Worm (Caenorhabditis elegans) whole organism, early embryonic: ENCODE measurements around the gene srx-125.

Experiments used
- B0310.2 ChIP-seq: sonication (generic microtip); optimal IDR thresholded peaks from 2 replicates; lab custom pipeline; 2016; ENCODE audit warnings: mild to moderate bottlenecking, missing genetic modification characterization, missing compliant biosample characterization
- F13C5.2 ChIP-seq: sonication (generic microtip); optimal IDR thresholded peaks from 2 replicates; lab custom pipeline; 2017; ENCODE audit warnings: mild to moderate bottlenecking, missing genetic modification characterization, inconsistent platforms, missing compliant biosample characterization
- aly-1 ChIP-seq: sonication (generic microtip); optimal IDR thresholded peaks from 2 replicates; lab custom pipeline; 2016; ENCODE audit warnings: missing genetic modification characterization, missing compliant biosample characterization
- ama-1 ChIP-seq: fragments of 150-350 bp; optimal IDR thresholded peaks from 2 replicates; lab custom pipeline; 2014
- ceh-13 ChIP-seq: fragments of 200-800 bp; sonication (Bioruptor generic); optimal IDR thresholded peaks from 2 replicates; lab custom pipeline; 2018; ENCODE audit warnings: mild to moderate bottlenecking, missing genetic modification characterization, missing compliant biosample characterization
- ceh-36 ChIP-seq: sonication (generic microtip); optimal IDR thresholded peaks from 2 replicates; lab custom pipeline; 2016; ENCODE audit warnings: missing genetic modification characterization, inconsistent platforms, missing compliant biosample characterization
- ets-7 ChIP-seq: sonication (generic microtip); optimal IDR thresholded peaks from 2 replicates; lab custom pipeline; 2016; ENCODE audit warnings: missing genotype, missing genetic modification characterization, missing compliant biosample characterization
- flt-1 ChIP-seq: fragments of 200-800 bp; sonication (Bioruptor generic); IDR thresholded peaks from 2 replicates; pipeline ENCODE4 v1.3.6; 2022; ENCODE audit warnings: missing genetic modification characterization, missing compliant biosample characterization
- hmbx-1 ChIP-seq: sonication (generic microtip); optimal IDR thresholded peaks from 2 replicates; lab custom pipeline; 2016; ENCODE audit warnings: mild to moderate bottlenecking, missing genetic modification characterization, missing compliant biosample characterization
- hmg-4 ChIP-seq: fragments of 200-800 bp; sonication (Bioruptor generic); optimal IDR thresholded peaks from 2 replicates; lab custom pipeline; 2018; ENCODE audit warnings: mild to moderate bottlenecking, missing genetic modification characterization, missing compliant biosample characterization
- hnd-1 ChIP-seq: sonication (generic microtip); optimal IDR thresholded peaks from 2 replicates; lab custom pipeline; 2016; ENCODE audit warnings: missing genetic modification characterization, missing compliant biosample characterization
- pes-1 ChIP-seq: fragments of 200-800 bp; sonication (Bioruptor generic); IDR thresholded peaks from 2 replicates; pipeline ENCODE4 v1.3.6; 2022; ENCODE audit warnings: missing genetic modification reagents, missing genetic modification characterization, missing compliant biosample characterization
- scrt-1 ChIP-seq: fragments of 200-800 bp; sonication (Bioruptor generic); IDR thresholded peaks from 2 replicates; pipeline ENCODE4 v1.3.6; 2022; ENCODE audit warnings: missing genetic modification characterization, missing compliant biosample characterization
- sea-1 ChIP-seq: fragments of 200-800 bp; sonication (Bioruptor generic); conservative IDR thresholded peaks from 2 replicates; pipeline ENCODE4 v1.3.6; 2022; ENCODE audit warnings: missing genetic modification characterization, missing compliant biosample characterization
- tbx-11 ChIP-seq: fragments of 200-800 bp; sonication (Bioruptor generic); IDR thresholded peaks from 2 replicates; pipeline ENCODE4 v1.3.6; 2022; ENCODE audit warnings: missing genetic modification characterization, missing compliant biosample characterization
- tbx-37 ChIP-seq: fragments of 200-800 bp; sonication (Bioruptor generic); conservative IDR thresholded peaks from 2 replicates; pipeline ENCODE4 v1.3.6; 2022; ENCODE audit warnings: missing genetic modification reagents, missing genetic modification characterization, missing compliant biosample characterization
- tra-4 ChIP-seq: sonication (generic microtip); optimal IDR thresholded peaks from 2 replicates; lab custom pipeline; 2017; ENCODE audit warnings: missing genetic modification characterization, missing compliant biosample characterization

srx-125 gene

DNA sequence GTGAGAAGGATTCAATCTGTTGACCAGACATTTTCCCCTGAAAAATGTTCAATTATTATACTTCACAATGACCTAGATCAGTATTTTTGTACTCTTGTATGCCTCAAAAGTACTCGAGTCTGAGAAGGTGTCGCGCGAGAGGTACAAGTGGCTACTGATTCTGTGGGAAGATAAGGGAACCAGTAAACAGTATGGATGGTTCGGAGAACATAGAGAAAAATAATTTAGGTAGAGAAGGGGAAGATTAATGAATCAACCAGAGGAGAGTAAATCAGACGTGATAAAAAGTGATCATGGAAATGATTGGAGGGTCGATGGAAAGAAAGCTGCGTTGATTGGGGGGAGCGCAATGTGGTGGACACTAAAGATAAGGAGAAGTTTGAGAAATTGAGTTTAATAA is 22.3 kb downstream of the srx-125 start:
- TF ChIP-seq ceh-13 (GFP tag; lab: Kevin White, UChicago) (no peak), hnd-1 (no peak), ceh-36 (tag; lab: Kevin White, UChicago) (no peak), ama-1 (lab: Kevin White, UChicago) (no peak), pes-1 (GFP tag; lab: Robert Waterston, UW) (no peak), F13C5.2 (tag; lab: Kevin White, UChicago) (no peak), tbx-37 (GFP tag; lab: Robert Waterston, UW) (no peak), sea-1 (GFP tag; lab: Robert Waterston, UW) (no peak), flt-1 (GFP tag; lab: Robert Waterston, UW) (no peak), ets-7 (tag; lab: Kevin White, UChicago) (no peak), hmg-4 (GFP tag; lab: Kevin White, UChicago) (no peak), tra-4 (tag; lab: Kevin White, UChicago) (no peak), B0310.2 (tag; lab: Kevin White, UChicago) (no peak), aly-1 (tag; lab: Kevin White, UChicago) (no peak), hmbx-1 (tag; lab: Kevin White, UChicago) (no peak), scrt-1 (GFP tag; lab: Robert Waterston, UW) (no peak), tbx-11 (GFP tag; lab: Robert Waterston, UW) (no peak)

- TF ChIP-seq hnd-1 = no peak
- no peak for TF ChIP-seq hmg-4 (GFP tag; lab: Kevin White, UChicago)
- no peak for TF ChIP-seq F13C5.2 (tag; lab: Kevin White, UChicago)
- no peak for TF ChIP-seq ceh-13 (GFP tag; lab: Kevin White, UChicago)
- TF ChIP-seq ceh-36 (tag; lab: Kevin White, UChicago) = no peak
- no peak for TF ChIP-seq B0310.2 (tag; lab: Kevin White, UChicago)
- no peak for TF ChIP-seq tbx-37 (GFP tag; lab: Robert Waterston, UW)
These were observed 23.8 kb downstream of the srx-125 start for ce11 chrV:13390936-13391335.

DNA sequence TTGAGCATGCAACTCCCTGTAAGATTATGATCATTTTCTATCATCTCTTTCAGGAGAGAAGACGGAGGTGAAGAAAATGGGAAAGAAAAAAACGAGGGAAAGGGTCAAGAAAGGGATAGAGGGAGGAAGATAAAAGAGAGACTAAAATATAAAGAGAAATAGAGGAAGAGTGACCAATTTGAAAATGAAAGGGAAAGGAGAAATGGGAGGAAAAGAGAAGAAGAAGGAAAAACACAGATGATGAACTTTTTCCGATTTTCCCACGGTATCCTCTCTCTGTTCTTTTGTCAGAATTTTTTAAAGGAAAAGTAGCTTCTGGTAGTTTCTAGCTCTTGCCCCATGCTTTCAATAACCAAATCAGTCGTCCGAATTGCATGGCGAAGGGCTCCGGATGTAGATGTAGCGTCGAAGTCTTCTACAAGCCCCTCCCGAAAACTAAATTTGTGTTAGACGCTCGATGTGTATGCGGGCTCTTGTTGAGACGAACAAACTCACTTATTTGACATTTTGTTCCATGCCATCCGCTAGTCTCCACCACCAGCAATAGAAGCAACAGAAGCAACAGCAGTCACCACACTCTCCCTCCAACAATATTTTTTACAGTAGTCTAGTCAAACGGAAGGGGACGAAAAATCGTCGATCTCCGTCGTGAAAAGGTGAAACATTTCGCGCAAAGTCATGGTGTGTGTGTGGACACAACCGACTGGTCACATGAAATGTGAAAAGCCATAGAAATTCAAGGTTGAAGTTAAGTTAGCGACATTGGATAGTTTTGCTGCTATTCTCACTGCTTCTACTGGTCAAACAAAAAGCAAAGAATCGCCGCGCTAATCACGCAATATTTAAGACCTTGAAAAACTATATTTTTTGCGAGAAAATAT is 24.5 kb downstream of the srx-125 start, which contains the start of gene somi-1:
Gene somi-1 (minus strand): TSS at position 18 of the 881 bp plus-strand sequence.
- TF ChIP-seq sea-1 (GFP tag; lab: Robert Waterston, UW) (no peak), ama-1 (lab: Kevin White, UChicago) (no peak), flt-1 (GFP tag; lab: Robert Waterston, UW) (no peak), tbx-37 (GFP tag; lab: Robert Waterston, UW) (peak; percentile 5; the same call in 1 of the 2 replicates)

- TF ChIP-seq ceh-36 (tag; lab: Kevin White, UChicago) (no peak), B0310.2 (tag; lab: Kevin White, UChicago) (peak; percentile 13), aly-1 (tag; lab: Kevin White, UChicago) (peak; percentile 34), pes-1 (GFP tag; lab: Robert Waterston, UW) (no peak), sea-1 (GFP tag; lab: Robert Waterston, UW) (0 out of 2 replicates have a peak, but pooled peaks have one; percentile 17), ets-7 (tag; lab: Kevin White, UChicago) (no peak), F13C5.2 (tag; lab: Kevin White, UChicago) (no peak), scrt-1 (GFP tag; lab: Robert Waterston, UW) (no peak), hmg-4 (GFP tag; lab: Kevin White, UChicago) (peak; percentile 72), tbx-37 (GFP tag; lab: Robert Waterston, UW) (no peak), ceh-13 (GFP tag; lab: Kevin White, UChicago) (no peak), flt-1 (GFP tag; lab: Robert Waterston, UW) (no peak), tra-4 (tag; lab: Kevin White, UChicago) (no peak), hnd-1 (no peak), tbx-11 (GFP tag; lab: Robert Waterston, UW) (no peak), ama-1 (lab: Kevin White, UChicago) (no peak), hmbx-1 (tag; lab: Kevin White, UChicago) (no peak)
These were observed 26.2 kb downstream of the srx-125 start for ce11 chrV:13393333-13393803.

DNA sequence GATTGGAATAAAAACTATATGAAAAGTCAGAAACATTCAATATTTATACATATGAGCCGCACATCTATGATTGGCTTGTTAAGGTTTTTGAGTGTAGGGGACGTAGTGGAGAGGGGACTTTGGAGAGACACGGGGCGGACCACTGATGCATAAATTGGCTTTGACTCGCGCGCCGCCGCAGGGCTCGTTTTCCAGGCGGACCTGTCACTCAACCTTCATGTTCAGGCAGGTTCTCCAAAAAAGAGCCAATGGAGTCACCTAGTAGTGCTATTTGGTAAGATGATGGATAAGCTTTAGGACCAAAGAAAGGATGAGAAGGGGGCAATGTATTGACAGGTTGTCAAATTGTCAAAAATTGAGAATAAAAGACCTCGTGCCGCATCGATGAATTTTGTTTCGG is 27.8 kb downstream of the srx-125 start:
- TF ChIP-seq ets-7 (tag; lab: Kevin White, UChicago) = no peak
- TF ChIP-seq tra-4 (tag; lab: Kevin White, UChicago) = no peak
- no peak for TF ChIP-seq F13C5.2 (tag; lab: Kevin White, UChicago)
- TF ChIP-seq hmg-4 (GFP tag; lab: Kevin White, UChicago) = no peak
- TF ChIP-seq flt-1 (GFP tag; lab: Robert Waterston, UW) = no peak
- no peak for TF ChIP-seq ama-1 (lab: Kevin White, UChicago)
- TF ChIP-seq scrt-1 (GFP tag; lab: Robert Waterston, UW) = no peak
- TF ChIP-seq tbx-37 (GFP tag; lab: Robert Waterston, UW) = no peak

- TF ChIP-seq ets-7 (tag; lab: Kevin White, UChicago) = peak; percentile 9
- peak; percentile 95 for TF ChIP-seq hmg-4 (GFP tag; lab: Kevin White, UChicago)
- no peak for TF ChIP-seq ceh-13 (GFP tag; lab: Kevin White, UChicago)
- TF ChIP-seq pes-1 (GFP tag; lab: Robert Waterston, UW) = 0 out of 2 replicates have a peak, but pooled peaks have one; percentile 46
- peak; percentile 76 for TF ChIP-seq F13C5.2 (tag; lab: Kevin White, UChicago)
- TF ChIP-seq scrt-1 (GFP tag; lab: Robert Waterston, UW) = 0 out of 2 replicates have a peak, but pooled peaks have one; percentile 45
- TF ChIP-seq hmbx-1 (tag; lab: Kevin White, UChicago) = no peak
- no peak for TF ChIP-seq B0310.2 (tag; lab: Kevin White, UChicago)
- no peak for TF ChIP-seq ama-1 (lab: Kevin White, UChicago)
- peak; percentile 70; the same call in 1 of the 2 replicates for TF ChIP-seq sea-1 (GFP tag; lab: Robert Waterston, UW)
- TF ChIP-seq aly-1 (tag; lab: Kevin White, UChicago) = peak; percentile 77
- TF ChIP-seq tra-4 (tag; lab: Kevin White, UChicago) = no peak
- peak; percentile 59; the same call in 1 of the 2 replicates for TF ChIP-seq flt-1 (GFP tag; lab: Robert Waterston, UW)
- TF ChIP-seq tbx-37 (GFP tag; lab: Robert Waterston, UW) = peak; percentile 28; the same call in 1 of the 2 replicates
- 0 out of 2 replicates have a peak, but pooled peaks have one; percentile 55 for TF ChIP-seq tbx-11 (GFP tag; lab: Robert Waterston, UW)
- TF ChIP-seq ceh-36 (tag; lab: Kevin White, UChicago) = peak; percentile 30
- TF ChIP-seq hnd-1 = no peak
These were observed 29.3 kb downstream of the srx-125 start for ce11 chrV:13396426-13396825.
